Worm (Caenorhabditis elegans): ENCODE data around the gene C31E10.11.
A peak's percentile ranks its signal among the peaks of the same experiment; 100 is the strongest.

DNA sequence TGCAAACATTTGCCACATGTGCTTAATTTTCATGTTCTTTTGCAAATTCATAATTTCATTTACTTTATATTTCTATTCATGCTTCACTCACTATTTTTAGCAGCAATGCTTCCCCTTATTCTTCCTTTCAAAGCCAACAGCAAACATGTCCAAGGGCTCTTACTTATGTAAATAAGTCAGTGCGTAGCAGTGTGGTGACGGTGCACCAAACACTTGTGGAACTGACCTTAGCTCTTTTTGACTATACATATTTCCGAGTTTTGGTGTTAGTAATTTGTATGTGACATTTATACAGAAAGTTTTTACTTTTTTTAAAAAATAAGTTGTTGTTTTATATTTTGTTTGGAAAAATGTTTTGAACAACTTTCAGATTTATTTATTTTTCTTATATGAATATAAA lies 45.5 kb downstream of the C31E10.11 start:
- TF ChIP-seq nhr-28 (tag; optimal IDR thresholded peaks at IDR 0.05): no peak
- TF ChIP-seq blmp-1 (tag; optimal IDR thresholded peaks at IDR 0.05): no peak
- TF ChIP-seq nhr-237 (tag; optimal IDR thresholded peaks at IDR 0.05): no peak
- no peak for TF ChIP-seq lsy-2 (tag; optimal IDR thresholded peaks at IDR 0.05)
- no peak for TF ChIP-seq snpc-4 (tag; optimal IDR thresholded peaks at IDR 0.05)
- TF ChIP-seq pha-4 (tag; optimal IDR thresholded peaks at IDR 0.05): peak; percentile 73
- no peak for TF ChIP-seq lin-32 (GFP tag; optimal IDR thresholded peaks at IDR 0.05)
- no peak for TF ChIP-seq elt-1 (tag; optimal IDR thresholded peaks at IDR 0.05; ENCODE audit: borderline replicate concordance, insufficient read depth)
- TF ChIP-seq lin-13 (tag; optimal IDR thresholded peaks at IDR 0.05): no peak
- TF ChIP-seq sptf-1 (tag; optimal IDR thresholded peaks at IDR 0.05): no peak
- TF ChIP-seq ces-1 (GFP tag; optimal IDR thresholded peaks at IDR 0.05): peak; percentile 33
- TF ChIP-seq hlh-1 (tag; optimal IDR thresholded peaks at IDR 0.05): no peak
- no peak for TF ChIP-seq unc-62 (GFP tag; optimal IDR thresholded peaks at IDR 0.05)
- TF ChIP-seq mls-2 (tag; optimal IDR thresholded peaks at IDR 0.05): no peak
